Fruit fly (Drosophila melanogaster) whole organism, prepupa: ENCODE measurements around the gene mab-21.

Experiments
- CG10631 ChIP-seq: fragments of 200-800 bp; sonication (Bioruptor generic); optimal IDR thresholded peaks from 2 replicates; lab custom pipeline; 2016; ENCODE audit warnings: missing biosample characterization, missing genetic modification characterization
- CG10669 ChIP-seq: fragments of 200-800 bp; sonication (Bioruptor generic); optimal IDR thresholded peaks from 3 replicates; lab custom pipeline; 2018; ENCODE audit warnings: missing biosample characterization, mild to moderate bottlenecking, missing genetic modification characterization, moderate library complexity
- CG11294 ChIP-seq: fragments of 200-800 bp; sonication (Bioruptor generic); IDR thresholded peaks from 2 replicates; pipeline ENCODE4 v1.3.6; 2022; ENCODE audit warnings: missing biosample characterization, missing genetic modification characterization
- CG11762 ChIP-seq: fragments of 200-800 bp; sonication (Bioruptor generic); optimal IDR thresholded peaks from 3 replicates; lab custom pipeline; 2016; ENCODE audit warnings: missing biosample characterization, missing genetic modification characterization; ENCODE audit not compliant: insufficient read depth
- CG11902 ChIP-seq: fragments of 200-800 bp; sonication (Bioruptor generic); optimal IDR thresholded peaks from 3 replicates; lab custom pipeline; 2016; ENCODE audit warnings: missing biosample characterization, missing genetic modification characterization
- CG15336 ChIP-seq: fragments of 200-800 bp; sonication (Bioruptor generic); IDR thresholded peaks from 2 replicates; pipeline ENCODE4 v1.3.6; 2022; ENCODE audit warnings: missing biosample characterization, missing genetic modification characterization
- CG1621 ChIP-seq: fragments of 200-800 bp; sonication (Bioruptor generic); optimal IDR thresholded peaks from 3 replicates; lab custom pipeline; 2018; ENCODE audit warnings: missing biosample characterization, mild to moderate bottlenecking, missing genetic modification characterization
- CG3032 ChIP-seq: fragments of 200-800 bp; optimal IDR thresholded peaks from 2 replicates; lab custom pipeline; 2019; ENCODE audit warnings: missing biosample characterization, mild to moderate bottlenecking, missing genetic modification characterization, moderate library complexity
- CG31627 ChIP-seq: fragments of 200-800 bp; sonication (Bioruptor generic); optimal IDR thresholded peaks from 3 replicates; lab custom pipeline; 2016; ENCODE audit warnings: missing biosample characterization, missing genetic modification characterization
- CG32006 ChIP-seq: fragments of 200-800 bp; sonication (Bioruptor generic); optimal IDR thresholded peaks from 3 replicates; lab custom pipeline; 2017; ENCODE audit warnings: missing biosample characterization, mild to moderate bottlenecking, missing genetic modification characterization
- CG3919 ChIP-seq: fragments of 200-800 bp; sonication (Bioruptor generic); optimal IDR thresholded peaks from 3 replicates; lab custom pipeline; 2016; ENCODE audit warnings: missing biosample characterization, missing genetic modification characterization
- CG6276 ChIP-seq: fragments of 200-800 bp; sonication (Bioruptor generic); optimal IDR thresholded peaks from 2 replicates; lab custom pipeline; 2017; ENCODE audit warnings: missing biosample characterization, mild to moderate bottlenecking, missing genetic modification characterization
- CG6792 ChIP-seq: fragments of 200-800 bp; sonication (Bioruptor generic); optimal IDR thresholded peaks from 3 replicates; lab custom pipeline; 2016; ENCODE audit warnings: missing biosample characterization, missing genetic modification characterization
- CG6808 ChIP-seq: fragments of 200-800 bp; sonication (Bioruptor generic); optimal IDR thresholded peaks from 3 replicates; lab custom pipeline; 2017; ENCODE audit warnings: missing biosample characterization, missing genetic modification characterization, mild to moderate bottlenecking, moderate library complexity, missing genetic modification reagents
- CG6854 ChIP-seq: fragments of 200-800 bp; sonication (Bioruptor generic); optimal IDR thresholded peaks from 2 replicates; lab custom pipeline; 2017; ENCODE audit warnings: missing biosample characterization, mild to moderate bottlenecking, missing genetic modification characterization
- CG8319 ChIP-seq: fragments of 200-800 bp; sonication (Bioruptor generic); optimal IDR thresholded peaks from 3 replicates; lab custom pipeline; 2016; ENCODE audit warnings: missing biosample characterization, missing genetic modification characterization
- CG8632 ChIP-seq: fragments of 200-800 bp; sonication (Bioruptor generic); optimal IDR thresholded peaks from 3 replicates; lab custom pipeline; 2016; ENCODE audit warnings: missing biosample characterization, missing genetic modification characterization
- Eip75B ChIP-seq: fragments of 200-800 bp; sonication (Bioruptor generic); optimal IDR thresholded peaks from 3 replicates; lab custom pipeline; 2016; ENCODE audit warnings: missing biosample characterization, missing genetic modification characterization
- Eip78C ChIP-seq: fragments of 200-800 bp; sonication (Bioruptor generic); peaks from one replicate; lab custom pipeline; 2016; ENCODE audit warnings: missing biosample characterization, missing genetic modification characterization
- Ets21C ChIP-seq: fragments of 200-800 bp; sonication (Bioruptor generic); optimal IDR thresholded peaks from 3 replicates; lab custom pipeline; 2016; ENCODE audit warnings: missing biosample characterization, missing genetic modification characterization
- Ets96B ChIP-seq: fragments of 200-800 bp; optimal IDR thresholded peaks from 2 replicates; lab custom pipeline; 2019; ENCODE audit warnings: missing biosample characterization, mild to moderate bottlenecking, missing genetic modification characterization, moderate library complexity
- Hr39 ChIP-seq: fragments of 200-800 bp; sonication (Bioruptor generic); optimal IDR thresholded peaks from 2 replicates; lab custom pipeline; 2016; ENCODE audit warnings: missing biosample characterization, missing genetic modification characterization
- Met ChIP-seq: fragments of 200-800 bp; sonication (Bioruptor generic); optimal IDR thresholded peaks from 3 replicates; lab custom pipeline; 2016; ENCODE audit warnings: missing biosample characterization, missing genetic modification characterization
- Smox ChIP-seq: fragments of 200-800 bp; sonication (Bioruptor generic); optimal IDR thresholded peaks from 3 replicates; lab custom pipeline; 2016; ENCODE audit warnings: missing biosample characterization, missing genetic modification characterization
- Sox102F ChIP-seq: fragments of 200-800 bp; sonication (Bioruptor generic); optimal IDR thresholded peaks from 2 replicates; lab custom pipeline; 2016; ENCODE audit warnings: missing biosample characterization, mild to moderate bottlenecking, missing genetic modification characterization
- Sox14 ChIP-seq: fragments of 200-800 bp; sonication (Bioruptor generic); optimal IDR thresholded peaks from 3 replicates; lab custom pipeline; 2016; ENCODE audit warnings: missing biosample characterization, missing genetic modification characterization
- achi ChIP-seq: fragments of 200-800 bp; sonication (Bioruptor generic); optimal IDR thresholded peaks from 3 replicates; lab custom pipeline; 2016; ENCODE audit warnings: missing biosample characterization, missing genetic modification characterization
- acj6 ChIP-seq: fragments of 200-800 bp; sonication (Bioruptor generic); optimal IDR thresholded peaks from 3 replicates; lab custom pipeline; 2016; ENCODE audit warnings: missing biosample characterization, missing genetic modification characterization
- cyc ChIP-seq: fragments of 200-800 bp; sonication (Bioruptor generic); optimal IDR thresholded peaks from 3 replicates; lab custom pipeline; 2016; ENCODE audit warnings: missing biosample characterization, missing genetic modification characterization
- dac ChIP-seq: fragments of 200-800 bp; sonication (Bioruptor generic); optimal IDR thresholded peaks from 2 replicates; lab custom pipeline; 2017; ENCODE audit warnings: missing biosample characterization, mild to moderate bottlenecking, missing genetic modification characterization
- dsx ChIP-seq: fragments of 200-800 bp; optimal IDR thresholded peaks from 3 replicates; lab custom pipeline; 2019; ENCODE audit warnings: missing biosample characterization, mild to moderate bottlenecking, missing genetic modification characterization, moderate library complexity; ENCODE audit not compliant: poor library complexity, severe bottlenecking
- eg ChIP-seq: fragments of 200-800 bp; sonication (Bioruptor generic); IDR thresholded peaks from 3 replicates; pipeline ENCODE4 v1.3.6; 2022; ENCODE audit warnings: missing biosample characterization, missing genetic modification characterization
- esn ChIP-seq: fragments of 200-800 bp; sonication (Bioruptor generic); optimal IDR thresholded peaks from 2 replicates; lab custom pipeline; 2016; ENCODE audit warnings: missing biosample characterization, mild to moderate bottlenecking, missing genetic modification characterization, moderate library complexity
- fd59A ChIP-seq: fragments of 200-800 bp; sonication (Bioruptor generic); optimal IDR thresholded peaks from 2 replicates; lab custom pipeline; 2017; ENCODE audit warnings: missing biosample characterization, mild to moderate bottlenecking, missing genetic modification characterization, missing genetic modification reagents
- fd85E ChIP-seq: fragments of 200-800 bp; sonication (Bioruptor generic); optimal IDR thresholded peaks from 3 replicates; lab custom pipeline; 2016; ENCODE audit warnings: missing biosample characterization, missing genetic modification characterization
- lz ChIP-seq: fragments of 200-800 bp; sonication (Bioruptor generic); optimal IDR thresholded peaks from 3 replicates; lab custom pipeline; 2016; ENCODE audit warnings: missing biosample characterization, missing genetic modification characterization
- net ChIP-seq: fragments of 200-800 bp; sonication (Bioruptor generic); optimal IDR thresholded peaks from 3 replicates; lab custom pipeline; 2016; ENCODE audit warnings: missing biosample characterization, missing genetic modification characterization
- pdm3 ChIP-seq: fragments of 200-800 bp; sonication (Bioruptor generic); optimal IDR thresholded peaks from 3 replicates; lab custom pipeline; 2016; ENCODE audit warnings: missing biosample characterization, missing genetic modification characterization
- salr ChIP-seq, 2 experiments: fragments of 200-800 bp; sonication (Bioruptor generic); optimal IDR thresholded peaks; 3 replicates each; lab custom pipeline; 2016 to 2018; ENCODE audit warnings: missing biosample characterization in 2 of 2, missing genetic modification characterization in 2 of 2, mild to moderate bottlenecking in 1 of 2
- svp ChIP-seq: fragments of 200-800 bp; sonication (Bioruptor generic); peaks from one replicate; lab custom pipeline; 2016; ENCODE audit warnings: missing biosample characterization, missing genetic modification characterization
- topi ChIP-seq: fragments of 200-800 bp; sonication (Bioruptor generic); optimal IDR thresholded peaks from 3 replicates; lab custom pipeline; 2016; ENCODE audit warnings: missing biosample characterization, missing genetic modification characterization
- vri ChIP-seq: fragments of 200-800 bp; sonication (Bioruptor generic); optimal IDR thresholded peaks from 3 replicates; lab custom pipeline; 2016; ENCODE audit warnings: missing biosample characterization, mild to moderate bottlenecking, missing genetic modification characterization

Gene mab-21

dm6 chrX:6022090-6022489, 9.1 kb upstream of the mab-21 start (continued):
- TF ChIP-seq topi (GFP tag; lab: Kevin White, UChicago) (peak; percentile 67), CG8319 (GFP tag; lab: Kevin White, UChicago) (peak; percentile 10), Ets96B (tag; lab: Kevin White, UChicago) (peak; percentile 49), net (GFP tag; lab: Kevin White, UChicago) (peak; percentile 6), CG11294 (GFP tag; lab: Robert Waterston, UW) (no peak), CG6808 (peak; percentile 62), fd59A (peak; percentile 43), Sox14 (GFP tag; lab: Kevin White, UChicago) (peak; percentile 63), CG6854 (GFP tag; lab: Kevin White, UChicago) (no peak), eg (GFP tag; lab: Robert Waterston, UW) (0 out of 3 replicates have a peak, but pooled peaks have one; percentile 27), salr (GFP tag; optimal IDR thresholded peaks at IDR 0.05; lab: Kevin White, UChicago) (peak; percentile 21 to 34), Eip78C (GFP tag; lab: Kevin White, UChicago) (peak; percentile 90), Sox102F (GFP tag; lab: Kevin White, UChicago) (peak; percentile 65), cyc (GFP tag; lab: Kevin White, UChicago) (peak; percentile 54), dac (GFP tag; lab: Kevin White, UChicago) (no peak), CG11762 (GFP tag; lab: Kevin White, UChicago) (peak; percentile 3), CG32006 (peak; percentile 58), CG3919 (GFP tag; lab: Kevin White, UChicago) (peak; percentile 61), pdm3 (GFP tag; lab: Kevin White, UChicago) (peak; percentile 60), CG3032 (tag; lab: Kevin White, UChicago) (peak; percentile 62), dsx (GFP tag; lab: Kevin White, UChicago) (peak; percentile 41), Ets21C (peak; percentile 57), CG8632 (GFP tag; lab: Kevin White, UChicago) (peak; percentile 56)

- TF ChIP-seq esn (GFP tag; lab: Kevin White, UChicago) (peak; percentile 61), Met (peak; percentile 65), lz (GFP tag; lab: Kevin White, UChicago) (peak; percentile 47), Sox14 (GFP tag; lab: Kevin White, UChicago) (peak; percentile 30), acj6 (GFP tag; lab: Kevin White, UChicago) (peak; percentile 33), CG6276 (GFP tag; lab: Kevin White, UChicago) (no peak), achi (GFP tag; lab: Kevin White, UChicago) (peak; percentile 6), CG1621 (tag; lab: Kevin White, UChicago) (no peak), salr (GFP tag; optimal IDR thresholded peaks at IDR 0.05; lab: Kevin White, UChicago) (peak in 1 of 2 experiments; percentile 0), CG10669 (GFP tag; lab: Kevin White, UChicago) (peak; percentile 12), Eip75B (GFP tag; lab: Kevin White, UChicago) (peak; percentile 40), fd59A (no peak), topi (GFP tag; lab: Kevin White, UChicago) (peak; percentile 61), CG6792 (peak; percentile 19), cyc (GFP tag; lab: Kevin White, UChicago) (peak; percentile 54), CG10631 (peak; percentile 37), Ets21C (peak; percentile 26), fd85E (GFP tag; lab: Kevin White, UChicago) (no peak), CG15336 (no peak), Eip78C (GFP tag; lab: Kevin White, UChicago) (peak; percentile 84), Ets96B (tag; lab: Kevin White, UChicago) (peak; percentile 25), svp (peak; percentile 81), CG11762 (GFP tag; lab: Kevin White, UChicago) (no peak), dsx (GFP tag; lab: Kevin White, UChicago) (no peak), CG11902 (GFP tag; lab: Kevin White, UChicago) (no peak), pdm3 (GFP tag; lab: Kevin White, UChicago) (peak; percentile 45), Sox102F (GFP tag; lab: Kevin White, UChicago) (peak; percentile 66), vri (GFP tag; lab: Kevin White, UChicago) (peak; percentile 51), CG3919 (GFP tag; lab: Kevin White, UChicago) (peak; percentile 50), CG31627 (GFP tag; lab: Kevin White, UChicago) (peak; percentile 54), Hr39 (peak; percentile 53), Smox (GFP tag; lab: Kevin White, UChicago) (peak; percentile 56)
These were observed 8.4 kb upstream of the mab-21 start for dm6 chrX:6021414-6021813.
